Fruit fly (Drosophila melanogaster): ENCODE measurements around the gene Obp18a.

Obp18a gene

DNA sequence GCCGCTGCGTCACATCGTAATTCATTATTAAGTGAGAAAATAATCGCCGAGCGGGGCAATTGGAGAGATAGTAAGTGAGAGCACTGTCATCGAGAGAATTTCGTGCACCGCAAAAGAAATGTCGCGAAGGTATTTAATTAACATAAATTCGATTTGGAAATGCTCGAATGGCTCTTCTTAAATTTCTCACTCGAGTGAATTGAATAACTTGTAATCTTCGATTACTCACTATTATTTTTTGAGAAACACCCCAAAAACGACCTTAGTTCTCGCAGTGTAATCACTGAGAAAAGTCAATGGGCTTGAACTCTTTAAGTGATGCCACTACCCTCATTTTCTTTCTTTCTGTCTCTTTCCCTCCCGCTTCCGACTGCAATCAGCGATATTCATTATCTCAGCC lies 19.3 kb upstream of the Obp18a start (continued):
- TF ChIP-seq ewg (GFP tag; optimal IDR thresholded peaks at IDR 0.05) (peak; percentile 84), fd96Cb (tag; optimal IDR thresholded peaks at IDR 0.05) (peak; percentile 92), Lim3 (GFP tag; IDR thresholded peaks at IDR 0.05) (no peak), CG4707 (GFP tag; optimal IDR thresholded peaks at IDR 0.05) (peak; percentile 74), gt (GFP tag; IDR thresholded peaks at IDR 0.05) (peak; percentile 84), CG5180 (GFP tag; optimal IDR thresholded peaks at IDR 0.05) (peak; percentile 59), br (optimal IDR thresholded peaks at IDR 0.05) (no peak), D19A (tag; optimal IDR thresholded peaks at IDR 0.05) (peak; percentile 87), hbn (GFP tag; IDR thresholded peaks at IDR 0.05; ENCODE audit: partially characterized antibody) (no peak), tin (GFP tag; optimal IDR thresholded peaks at IDR 0.05) (peak; percentile 91), Ravus (GFP tag; IDR thresholded peaks at IDR 0.05) (no peak), eve (GFP tag; optimal IDR thresholded peaks at IDR 0.05) (peak in 1 of 2 experiments; percentile 92), ci (GFP tag; IDR thresholded peaks at IDR 0.05) (peak; percentile 96), Dref (GFP tag; IDR thresholded peaks at IDR 0.05) (no peak), GATAe (GFP tag; conservative IDR thresholded peaks at IDR 0.05) (no peak), Oaz (GFP tag; IDR thresholded peaks at IDR 0.05) (no peak), Gug (GFP tag; IDR thresholded peaks at IDR 0.05) (peak; percentile 74; the same call in 3 of the 4 replicates), HLH4C (GFP tag; IDR thresholded peaks at IDR 0.05; ENCODE audit: partially characterized antibody) (no peak), zfh2 (GFP tag; optimal IDR thresholded peaks at IDR 0.05) (no peak), Taf1 (GFP tag; IDR thresholded peaks at IDR 0.05) (no peak), btn (GFP tag; optimal IDR thresholded peaks at IDR 0.05) (peak; percentile 87), Atf3 (GFP tag; optimal IDR thresholded peaks at IDR 0.05) (peak; percentile 87), ab (GFP tag; optimal IDR thresholded peaks at IDR 0.05) (peak; percentile 67), run (tag; optimal IDR thresholded peaks at IDR 0.05) (peak; percentile 30), wdn (GFP tag; IDR thresholded peaks at IDR 0.05) (0 out of 2 replicates have a peak, but pooled peaks have one; percentile 16), H15 (GFP tag; IDR thresholded peaks at IDR 0.05) (peak; percentile 83), unc-4 (GFP tag; IDR thresholded peaks at IDR 0.05; ENCODE audit: partially characterized antibody) (no peak), gem (tag; optimal IDR thresholded peaks at IDR 0.05) (peak; percentile 93), CG9609 (GFP tag; optimal IDR thresholded peaks at IDR 0.05) (peak; percentile 86), hb (GFP tag; IDR thresholded peaks at IDR 0.05; ENCODE audit: partially characterized antibody) (no peak), row (GFP tag; IDR thresholded peaks at IDR 0.05) (peak; percentile 87), esg (GFP tag; conservative IDR thresholded peaks at IDR 0.05) (peak; percentile 76), CG11247 (GFP tag; IDR thresholded peaks at IDR 0.05) (peak; percentile 55), CG15011 (GFP tag; optimal IDR thresholded peaks at IDR 0.05) (no peak), dan (GFP tag; IDR thresholded peaks at IDR 0.05) (peak; percentile 73), ssp (GFP tag; IDR thresholded peaks at IDR 0.05) (peak; percentile 67), Jarid2 (GFP tag; optimal IDR thresholded peaks at IDR 0.05) (peak; percentile 45), nerfin-2 (GFP tag; IDR thresholded peaks at IDR 0.05; ENCODE audit: partially characterized antibody) (no peak), lbe (GFP tag; optimal IDR thresholded peaks at IDR 0.05) (peak; percentile 75), p53 (GFP tag; optimal IDR thresholded peaks at IDR 0.05) (no peak), ttk (GFP tag; IDR thresholded peaks at IDR 0.05) (peak; percentile 84), Opbp (GFP tag; IDR thresholded peaks at IDR 0.05; ENCODE audit: partially characterized antibody) (no peak), ap (GFP tag; IDR thresholded peaks at IDR 0.05) (peak; percentile 61; the same call in 1 of the 2 replicates), CG6854 (GFP tag; optimal IDR thresholded peaks at IDR 0.05) (peak; percentile 8), eyg (GFP tag; optimal IDR thresholded peaks at IDR 0.05) (peak; percentile 70), CG33213 (GFP tag; optimal IDR thresholded peaks at IDR 0.05) (peak; percentile 83), CG9817 (tag; optimal IDR thresholded peaks at IDR 0.05) (peak; percentile 35), CG18262 (tag; optimal IDR thresholded peaks at IDR 0.05) (peak; percentile 93), CG30431 (GFP tag; optimal IDR thresholded peaks at IDR 0.05) (peak; percentile 82), nerfin-1 (tag; optimal IDR thresholded peaks at IDR 0.05) (peak; percentile 83), jing (GFP tag; optimal IDR thresholded peaks at IDR 0.05) (peak; percentile 76), CG30020 (tag; optimal IDR thresholded peaks at IDR 0.05) (peak; percentile 60)
